Worm (Caenorhabditis elegans) whole organism, mixed stage, embryonic: ENCODE data around the gene math-45.

Source experiments
- bed-3 ChIP-seq: fragments of 200-800 bp; sonication (Bioruptor generic); optimal IDR thresholded peaks from 3 replicates; lab custom pipeline; 2018; ENCODE audit warnings: mild to moderate bottlenecking, missing genetic modification characterization, moderate library complexity, missing compliant biosample characterization
- ces-1 ChIP-seq: fragments of 150-350 bp; optimal IDR thresholded peaks from 2 replicates; lab custom pipeline; 2014; ENCODE audit warnings: missing biosample characterization, missing genetic modification reagents, missing genetic modification characterization
- lsy-2 ChIP-seq: fragments of 150-350 bp; optimal IDR thresholded peaks from 2 replicates; lab custom pipeline; 2014; ENCODE audit warnings: missing biosample characterization, missing genetic modification characterization
- nhr-237 ChIP-seq: fragments of 150-350 bp; optimal IDR thresholded peaks from 2 replicates; lab custom pipeline; 2014; ENCODE audit warnings: missing biosample characterization, missing genetic modification characterization
- sptf-1 ChIP-seq: sonication (generic microtip); optimal IDR thresholded peaks from 2 replicates; lab custom pipeline; 2017; ENCODE audit warnings: mild to moderate bottlenecking, missing genetic modification characterization, moderate library complexity, missing compliant biosample characterization
- unc-62 ChIP-seq: fragments of 150-350 bp; optimal IDR thresholded peaks from 2 replicates; lab custom pipeline; 2014; ENCODE audit warnings: missing biosample characterization, missing genetic modification reagents, missing genetic modification characterization
- zip-8 ChIP-seq: fragments of 150-350 bp; optimal IDR thresholded peaks from 2 replicates; lab custom pipeline; 2014; ENCODE audit warnings: missing biosample characterization, missing genetic modification characterization

- TF ChIP-seq unc-62 (no peak), nhr-237 (tag; lab: Kevin White, UChicago) (no peak), sptf-1 (tag; lab: Kevin White, UChicago) (no peak), ces-1 (GFP tag; lab: Kevin White, UChicago) (no peak), lsy-2 (tag; lab: Kevin White, UChicago) (no peak), bed-3 (GFP tag; lab: Kevin White, UChicago) (no peak), zip-8 (tag; lab: Kevin White, UChicago) (no peak)
These were observed 38.7 kb downstream of the math-45 start for ce11 chrII:1478522-1478921.
